Fruit fly (Drosophila melanogaster): ENCODE data around the gene CG31735.

The CG31735 gene

dm6 chr2L:15908086-15908485 lies 12.8 kb downstream of the CG31735 start:
- TF ChIP-seq Jra (GFP tag; optimal IDR thresholded peaks at IDR 0.05) (no peak), Sp1 (GFP tag; optimal IDR thresholded peaks at IDR 0.05) (no peak), usp (GFP tag; optimal IDR thresholded peaks at IDR 0.05) (no peak), h (GFP tag; optimal IDR thresholded peaks at IDR 0.05) (peak; percentile 33)

dm6 chr2L:15908496-15909276 lies 13.4 kb downstream of the CG31735 start:
- TF ChIP-seq sage (GFP tag; optimal IDR thresholded peaks at IDR 0.05) (peak; percentile 16), br (GFP tag; optimal IDR thresholded peaks at IDR 0.05) (peak; percentile 52), h (GFP tag; optimal IDR thresholded peaks at IDR 0.05) (peak; percentile 35), Rel (GFP tag; optimal IDR thresholded peaks at IDR 0.05) (peak; percentile 17), Rel (tag; optimal IDR thresholded peaks at IDR 0.05) (peak; percentile 99), Abd-B (GFP tag; optimal IDR thresholded peaks at IDR 0.05) (no peak), Dif (GFP tag; optimal IDR thresholded peaks at IDR 0.05; ENCODE audit: partially characterized antibody) (peak; percentile 1), Myc (optimal IDR thresholded peaks at IDR 0.05) (no peak), CrebA (GFP tag; optimal IDR thresholded peaks at IDR 0.05; ENCODE audit: borderline replicate concordance) (peak; percentile 60), dl (GFP tag; optimal IDR thresholded peaks at IDR 0.05; ENCODE audit: insufficient read depth in 1 of 2, partially characterized antibody in 2 of 2) (peak in 1 of 2 experiments; percentile 41), Vsx2 (GFP tag; optimal IDR thresholded peaks at IDR 0.05; ENCODE audit: partially characterized antibody) (no peak), usp (GFP tag; optimal IDR thresholded peaks at IDR 0.05) (no peak), N (GFP tag; optimal IDR thresholded peaks at IDR 0.05) (no peak), Sp1 (GFP tag; optimal IDR thresholded peaks at IDR 0.05) (peak; percentile 4), tai (GFP tag; optimal IDR thresholded peaks at IDR 0.05) (peak; percentile 43), jim (GFP tag; optimal IDR thresholded peaks at IDR 0.05) (no peak)

dm6 chr2L:15909277-15909674 lies 14.0 kb downstream of the CG31735 start:
- TF ChIP-seq sage (GFP tag; optimal IDR thresholded peaks at IDR 0.05) (no peak), fru (GFP tag; optimal IDR thresholded peaks at IDR 0.05) (no peak), Hnf4 (GFP tag; optimal IDR thresholded peaks at IDR 0.05) (no peak), Hr78 (GFP tag; optimal IDR thresholded peaks at IDR 0.05) (no peak), Dif (GFP tag; optimal IDR thresholded peaks at IDR 0.05; ENCODE audit: partially characterized antibody) (no peak), CG9705 (GFP tag; optimal IDR thresholded peaks at IDR 0.05) (no peak)

- TF ChIP-seq Sp1 (GFP tag; optimal IDR thresholded peaks at IDR 0.05) (no peak), CG9705 (GFP tag; optimal IDR thresholded peaks at IDR 0.05) (no peak), foxo (GFP tag; optimal IDR thresholded peaks at IDR 0.05) (no peak), HLH106 (tag; optimal IDR thresholded peaks at IDR 0.05) (no peak), CrebA (GFP tag; optimal IDR thresholded peaks at IDR 0.05; ENCODE audit: borderline replicate concordance) (no peak), dsf (GFP tag; optimal IDR thresholded peaks at IDR 0.05; ENCODE audit: borderline replicate concordance) (no peak), Mio (GFP tag; optimal IDR thresholded peaks at IDR 0.05) (no peak), N (GFP tag; optimal IDR thresholded peaks at IDR 0.05) (no peak), Vsx2 (GFP tag; optimal IDR thresholded peaks at IDR 0.05; ENCODE audit: partially characterized antibody) (no peak)
Observed at dm6 chr2L:15909826-15910225, 14.6 kb downstream of the CG31735 start.

- TF ChIP-seq woc (GFP tag; optimal IDR thresholded peaks at IDR 0.05) (peak; percentile 93), Dif (GFP tag; optimal IDR thresholded peaks at IDR 0.05; ENCODE audit: partially characterized antibody) (peak; percentile 49), h (GFP tag; optimal IDR thresholded peaks at IDR 0.05) (peak; percentile 94), sv (GFP tag; optimal IDR thresholded peaks at IDR 0.05) (peak; percentile 97), Vsx2 (GFP tag; optimal IDR thresholded peaks at IDR 0.05; ENCODE audit: partially characterized antibody) (peak; percentile 40), jim (GFP tag; optimal IDR thresholded peaks at IDR 0.05) (no peak), brk (GFP tag; optimal IDR thresholded peaks at IDR 0.05) (peak; percentile 82), Dfd (GFP tag; optimal IDR thresholded peaks at IDR 0.05) (peak; percentile 3), CrebA (GFP tag; optimal IDR thresholded peaks at IDR 0.05; ENCODE audit: borderline replicate concordance) (peak; percentile 72), ey (GFP tag; optimal IDR thresholded peaks at IDR 0.05) (peak; percentile 97), dsf (GFP tag; optimal IDR thresholded peaks at IDR 0.05; ENCODE audit: borderline replicate concordance) (peak; percentile 75), Mio (GFP tag; optimal IDR thresholded peaks at IDR 0.05) (peak; percentile 76), dmrt93B (GFP tag; optimal IDR thresholded peaks at IDR 0.05) (peak; percentile 86), tai (GFP tag; optimal IDR thresholded peaks at IDR 0.05) (peak; percentile 71), Sp1 (GFP tag; optimal IDR thresholded peaks at IDR 0.05) (peak; percentile 90), CG32264 (GFP tag; optimal IDR thresholded peaks at IDR 0.05) (peak; percentile 93), Hnf4 (GFP tag; optimal IDR thresholded peaks at IDR 0.05) (peak; percentile 93), Hr83 (GFP tag; optimal IDR thresholded peaks at IDR 0.05; ENCODE audit: poor library complexity, severe bottlenecking) (peak; percentile 43), HLH106 (tag; optimal IDR thresholded peaks at IDR 0.05) (peak; percentile 93), Rel (GFP tag; optimal IDR thresholded peaks at IDR 0.05) (peak; percentile 84), Rel (tag; optimal IDR thresholded peaks at IDR 0.05) (peak; percentile 14), Abd-B (GFP tag; optimal IDR thresholded peaks at IDR 0.05) (no peak), br (GFP tag; optimal IDR thresholded peaks at IDR 0.05) (peak; percentile 94), OdsH (GFP tag; optimal IDR thresholded peaks at IDR 0.05) (peak; percentile 98), sage (GFP tag; optimal IDR thresholded peaks at IDR 0.05) (peak; percentile 89), CG9705 (GFP tag; optimal IDR thresholded peaks at IDR 0.05) (peak; percentile 85), Hr78 (GFP tag; optimal IDR thresholded peaks at IDR 0.05) (no peak), usp (GFP tag; optimal IDR thresholded peaks at IDR 0.05) (no peak), foxo (GFP tag; optimal IDR thresholded peaks at IDR 0.05) (peak; percentile 78 to 93), psq (GFP tag; optimal IDR thresholded peaks at IDR 0.05) (peak; percentile 90)
Observed at dm6 chr2L:15910937-15911590, 15.8 kb downstream of the CG31735 start.
